Comparison of ENCODE assay signal across 3 worm cellular contexts in the genomic region with DNA sequence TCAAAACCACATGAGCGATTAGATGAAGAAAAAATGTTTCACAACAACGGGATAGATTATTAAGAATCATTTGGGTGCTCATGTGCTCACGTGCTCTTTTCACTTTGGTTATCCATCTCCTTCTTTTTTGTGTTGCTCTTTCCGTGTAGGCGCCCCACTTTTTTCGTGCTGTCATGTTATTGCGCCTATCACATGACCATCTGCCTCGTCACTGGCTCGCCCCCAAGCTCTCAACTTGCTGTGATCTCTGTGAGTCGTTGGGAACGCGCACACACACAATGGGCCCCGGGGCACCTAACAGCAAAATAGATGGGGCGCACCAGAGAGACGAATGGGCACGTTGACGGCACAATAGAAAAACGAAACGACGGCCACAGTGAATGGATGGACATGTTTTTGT.
TF ChIP-seq lines count a peak whose summit lies in the region.

No protein-coding gene starts in this region.

TF ChIP-seq in whole organism, L1 larva, 84 proteins besides CTCF, POLR2A, EP300 and RAD21 (continued from another document):
- TF ChIP-seq ama-1 (optimal IDR thresholded peaks at IDR 0.05; lab: Kevin White, UChicago): peak; percentile 40
- TF ChIP-seq lin-14 (GFP tag; optimal IDR thresholded peaks at IDR 0.05; lab: Kevin White, UChicago): peak; percentile 98
- TF ChIP-seq fkh-4 (tag; optimal IDR thresholded peaks at IDR 0.05; lab: Kevin White, UChicago; ENCODE audit: borderline replicate concordance): peak; percentile 61
- peak; percentile 78 to 79 for TF ChIP-seq lsy-2 (tag; optimal IDR thresholded peaks at IDR 0.05; lab: Kevin White, UChicago)
- peak; percentile 63 for TF ChIP-seq ceh-8 (GFP tag; optimal IDR thresholded peaks at IDR 0.05; lab: Kevin White, UChicago)
- TF ChIP-seq ces-1 (GFP tag; optimal IDR thresholded peaks at IDR 0.05; lab: Kevin White, UChicago): no peak
- TF ChIP-seq dpl-1 (GFP tag; optimal IDR thresholded peaks at IDR 0.05; lab: Kevin White, UChicago): peak; percentile 3 to 42 (median 31)
- TF ChIP-seq snu-23 (GFP tag; optimal IDR thresholded peaks at IDR 0.05; lab: Kevin White, UChicago): peak; percentile 87
- TF ChIP-seq xbp-1 (tag; optimal IDR thresholded peaks at IDR 0.05; lab: Kevin White, UChicago): peak; percentile 72
- TF ChIP-seq sup-37 (GFP tag; optimal IDR thresholded peaks at IDR 0.05; lab: Kevin White, UChicago): peak; percentile 14
- TF ChIP-seq aly-2 (tag; optimal IDR thresholded peaks at IDR 0.05; lab: Kevin White, UChicago): no peak
- no peak for TF ChIP-seq nhr-28 (tag; optimal IDR thresholded peaks at IDR 0.05; lab: Kevin White, UChicago)
- peak; percentile 77 for TF ChIP-seq lin-39 (tag; optimal IDR thresholded peaks at IDR 0.05; lab: Kevin White, UChicago)
- peak; percentile 25 to 49 for TF ChIP-seq lin-35 (GFP tag; optimal IDR thresholded peaks at IDR 0.05; lab: Kevin White, UChicago)
- TF ChIP-seq skn-1 (tag; optimal IDR thresholded peaks at IDR 0.05; lab: Kevin White, UChicago): peak; percentile 6
- TF ChIP-seq lin-15B (tag; optimal IDR thresholded peaks at IDR 0.05; lab: Kevin White, UChicago): no peak
- TF ChIP-seq nhr-77 (tag; optimal IDR thresholded peaks at IDR 0.05; lab: Kevin White, UChicago): no peak
- no peak for TF ChIP-seq ets-5 (GFP tag; IDR thresholded peaks at IDR 0.05; lab: Robert Waterston, UW)
- TF ChIP-seq blmp-1 (tag; optimal IDR thresholded peaks at IDR 0.05; lab: Kevin White, UChicago): no peak
- TF ChIP-seq fkh-10 (GFP tag; optimal IDR thresholded peaks at IDR 0.05; lab: Kevin White, UChicago): peak; percentile 93
- peak; percentile 91 for TF ChIP-seq rnt-1 (tag; optimal IDR thresholded peaks at IDR 0.05; lab: Kevin White, UChicago)
- TF ChIP-seq elt-3 (tag; optimal IDR thresholded peaks at IDR 0.05; lab: Kevin White, UChicago): no peak
- peak; percentile 59 for TF ChIP-seq C16A3.4 (tag; optimal IDR thresholded peaks at IDR 0.05; lab: Kevin White, UChicago)
- no peak for TF ChIP-seq mef-2 (tag; optimal IDR thresholded peaks at IDR 0.05; lab: Kevin White, UChicago)
- TF ChIP-seq C34B4.2 (tag; optimal IDR thresholded peaks at IDR 0.05; lab: Kevin White, UChicago): no peak
- peak; percentile 52; the same call in 1 of the 2 replicates for TF ChIP-seq unc-98 (GFP tag; IDR thresholded peaks at IDR 0.05; lab: Robert Waterston, UW)
- TF ChIP-seq egl-13 (tag; optimal IDR thresholded peaks at IDR 0.05; lab: Kevin White, UChicago): peak; percentile 89
- TF ChIP-seq ceh-82 (tag; optimal IDR thresholded peaks at IDR 0.05; lab: Kevin White, UChicago): peak; percentile 40 to 51 (median 50)
- peak; percentile 61 for TF ChIP-seq jun-1 (tag; optimal IDR thresholded peaks at IDR 0.05; lab: Kevin White, UChicago)
- TF ChIP-seq nhr-19 (GFP tag; conservative IDR thresholded peaks at IDR 0.05; lab: Robert Waterston, UW): peak; percentile 88
- TF ChIP-seq unc-86 (tag; optimal IDR thresholded peaks at IDR 0.05; lab: Kevin White, UChicago): peak; percentile 88
TF ChIP-seq in whole organism, L1 larva: peak in this region for 51.

TF ChIP-seq in whole organism, L4 larva, 104 proteins besides CTCF, POLR2A, EP300 and RAD21 (continued from another document):
- TF ChIP-seq dpl-1 (GFP tag; optimal IDR thresholded peaks at IDR 0.05; lab: Kevin White, UChicago) (peak; percentile 25), tra-1 (GFP tag; IDR thresholded peaks at IDR 0.05; lab: Robert Waterston, UW) (peak; percentile 58; the same call in 1 of the 2 replicates), lin-1 (GFP tag; IDR thresholded peaks at IDR 0.05; lab: Robert Waterston, UW) (no peak), ceh-32 (tag; optimal IDR thresholded peaks at IDR 0.05; lab: Kevin White, UChicago; ENCODE audit: poor library complexity) (no peak), D1046.2 (GFP tag; IDR thresholded peaks at IDR 0.05; lab: Robert Waterston, UW) (no peak), zip-11 (GFP tag; IDR thresholded peaks at IDR 0.05; lab: Robert Waterston, UW) (no peak), snpc-1.2 (GFP tag; IDR thresholded peaks at IDR 0.05; lab: Robert Waterston, UW) (peak; percentile 46; the same call in 1 of the 2 replicates), egl-43 (GFP tag; IDR thresholded peaks at IDR 0.05; lab: Robert Waterston, UW) (peak; percentile 84), attf-4 (tag; optimal IDR thresholded peaks at IDR 0.05; lab: Kevin White, UChicago) (no peak), dmd-8 (GFP tag; IDR thresholded peaks at IDR 0.05; lab: Robert Waterston, UW) (0 out of 2 replicates have a peak, but pooled peaks have one; percentile 11), nhr-6 (tag; optimal IDR thresholded peaks at IDR 0.05; lab: Kevin White, UChicago) (no peak), ama-1 (optimal IDR thresholded peaks at IDR 0.05; lab: Kevin White, UChicago) (peak; percentile 62), zag-1 (tag; optimal IDR thresholded peaks at IDR 0.05; lab: Kevin White, UChicago) (no peak), arid-1 (GFP tag; conservative IDR thresholded peaks at IDR 0.05; lab: Robert Waterston, UW) (no peak; the same call in 1 of the 2 replicates), spr-3 (GFP tag; optimal IDR thresholded peaks at IDR 0.05; lab: Kevin White, UChicago) (no peak), R02D3.7 (tag; optimal IDR thresholded peaks at IDR 0.05; lab: Kevin White, UChicago) (no peak), hlh-30 (tag; optimal IDR thresholded peaks at IDR 0.05; lab: Kevin White, UChicago; ENCODE audit: insufficient read depth) (peak; percentile 98), unc-62 (GFP tag; optimal IDR thresholded peaks at IDR 0.05 in 1 of 2; lab: Kevin White, UChicago) (peak in 1 of 2 experiments; percentile 89), unc-62 (tag; optimal IDR thresholded peaks at IDR 0.05; lab: Kevin White, UChicago) (no peak), mdl-1 (tag; optimal IDR thresholded peaks at IDR 0.05; lab: Kevin White, UChicago) (peak; percentile 76 to 87), Y5F2A.4 (GFP tag; optimal IDR thresholded peaks at IDR 0.05; lab: Kevin White, UChicago) (no peak), ztf-11 (tag; optimal IDR thresholded peaks at IDR 0.05; lab: Kevin White, UChicago) (no peak), nhr-76 (tag; optimal IDR thresholded peaks at IDR 0.05; lab: Kevin White, UChicago) (no peak), ZK337.2 (GFP tag; IDR thresholded peaks at IDR 0.05; lab: Robert Waterston, UW) (0 out of 2 replicates have a peak, but pooled peaks have one; percentile 28), ceh-82 (tag; optimal IDR thresholded peaks at IDR 0.05; lab: Kevin White, UChicago) (no peak), madf-9 (GFP tag; conservative IDR thresholded peaks at IDR 0.05; lab: Robert Waterston, UW) (0 out of 2 replicates have a peak, but pooled peaks have one; percentile 17), daf-19 (GFP tag; conservative IDR thresholded peaks at IDR 0.05; lab: Robert Waterston, UW) (no peak), hif-1 (tag; optimal IDR thresholded peaks at IDR 0.05; lab: Kevin White, UChicago) (peak; percentile 17 to 88), nhr-10 (tag; optimal IDR thresholded peaks at IDR 0.05; lab: Kevin White, UChicago) (no peak), lim-7 (GFP tag; IDR thresholded peaks at IDR 0.05; lab: Robert Waterston, UW) (no peak), sdz-12 (GFP tag; optimal IDR thresholded peaks at IDR 0.05; lab: Kevin White, UChicago) (no peak), nhr-11 (tag; optimal IDR thresholded peaks at IDR 0.05; lab: Kevin White, UChicago) (peak; percentile 93), pha-4 (GFP tag; IDR thresholded peaks at IDR 0.05; lab: Robert Waterston, UW) (peak; percentile 33; the same call in 1 of the 2 replicates), pha-4 (tag; optimal IDR thresholded peaks at IDR 0.05; lab: Kevin White, UChicago) (no peak), madf-5 (GFP tag; IDR thresholded peaks at IDR 0.05; lab: Robert Waterston, UW) (no peak), mep-1 (tag; optimal IDR thresholded peaks at IDR 0.05; lab: Kevin White, UChicago) (peak; percentile 88), mxl-3 (GFP tag; optimal IDR thresholded peaks at IDR 0.05; lab: Kevin White, UChicago) (peak; percentile 21), ces-1 (GFP tag; optimal IDR thresholded peaks at IDR 0.05; lab: Kevin White, UChicago) (peak; percentile 3), fkh-10 (GFP tag; optimal IDR thresholded peaks at IDR 0.05; lab: Kevin White, UChicago) (peak; percentile 84), Y75B8A.6 (GFP tag; IDR thresholded peaks at IDR 0.05; lab: Robert Waterston, UW) (no peak), cey-2 (tag; optimal IDR thresholded peaks at IDR 0.05; lab: Kevin White, UChicago; ENCODE audit: borderline replicate concordance, insufficient read depth) (no peak), set-16 (GFP tag; IDR thresholded peaks at IDR 0.05; lab: Robert Waterston, UW) (peak; percentile 62)

TF ChIP-seq in whole organism, young adult, 124 proteins besides CTCF, POLR2A, EP300 and RAD21 (continued from another document):
- no peak for TF ChIP-seq F37B4.10 (GFP tag; IDR thresholded peaks at IDR 0.05; lab: Robert Waterston, UW)
- peak; percentile 12 for TF ChIP-seq tlf-1 (GFP tag; optimal IDR thresholded peaks at IDR 0.05; lab: Kevin White, UChicago)
- no peak for TF ChIP-seq Y53G8AR.9 (GFP tag; conservative IDR thresholded peaks at IDR 0.05; lab: Robert Waterston, UW)
- peak; percentile 80 for TF ChIP-seq K11D2.4 (GFP tag; IDR thresholded peaks at IDR 0.05; lab: Robert Waterston, UW)
- TF ChIP-seq ztf-22 (GFP tag; optimal IDR thresholded peaks at IDR 0.05; lab: Kevin White, UChicago): no peak
- peak; percentile 16; the same call in 1 of the 2 replicates for TF ChIP-seq lir-1 (GFP tag; conservative IDR thresholded peaks at IDR 0.05; lab: Robert Waterston, UW)
- TF ChIP-seq sptf-2 (GFP tag; optimal IDR thresholded peaks at IDR 0.05; lab: Kevin White, UChicago): no peak
- TF ChIP-seq ceh-79 (tag; optimal IDR thresholded peaks at IDR 0.05; lab: Kevin White, UChicago): no peak
- TF ChIP-seq nfya-2 (GFP tag; IDR thresholded peaks at IDR 0.05; lab: Robert Waterston, UW): no peak
- TF ChIP-seq Y53F4B.3 (GFP tag; IDR thresholded peaks at IDR 0.05; lab: Robert Waterston, UW): no peak
- no peak for TF ChIP-seq F49E8.2 (tag; optimal IDR thresholded peaks at IDR 0.05; lab: Kevin White, UChicago; ENCODE audit: insufficient read depth)
- TF ChIP-seq ama-1 (optimal IDR thresholded peaks at IDR 0.05; lab: Kevin White, UChicago): no peak
- no peak for TF ChIP-seq ama-1 (GFP tag; optimal IDR thresholded peaks at IDR 0.05; lab: Kevin White, UChicago)
- peak; percentile 54; the same call in 1 of the 2 replicates for TF ChIP-seq pbrm-1 (GFP tag; IDR thresholded peaks at IDR 0.05; lab: Robert Waterston, UW)
- TF ChIP-seq unc-130 (GFP tag; optimal IDR thresholded peaks at IDR 0.05; lab: Kevin White, UChicago): no peak
- TF ChIP-seq T26A5.8 (tag; optimal IDR thresholded peaks at IDR 0.05; lab: Kevin White, UChicago): no peak
- no peak for TF ChIP-seq hlh-12 (tag; optimal IDR thresholded peaks at IDR 0.05; lab: Kevin White, UChicago)
- peak; percentile 40 for TF ChIP-seq ets-4 (GFP tag; optimal IDR thresholded peaks at IDR 0.05; lab: Kevin White, UChicago)
- no peak for TF ChIP-seq lsy-27 (tag; optimal IDR thresholded peaks at IDR 0.05; lab: Kevin White, UChicago; ENCODE audit: borderline replicate concordance, insufficient read depth)
- peak; percentile 43 for TF ChIP-seq atf-7 (tag; optimal IDR thresholded peaks at IDR 0.05; lab: Kevin White, UChicago)
- TF ChIP-seq F55B11.4 (tag; optimal IDR thresholded peaks at IDR 0.05; lab: Kevin White, UChicago; ENCODE audit: borderline replicate concordance, insufficient read depth): no peak
- TF ChIP-seq B0261.1 (tag; optimal IDR thresholded peaks at IDR 0.05; lab: Kevin White, UChicago): no peak
- TF ChIP-seq chd-7 (tag; optimal IDR thresholded peaks at IDR 0.05; lab: Kevin White, UChicago): peak; percentile 82
TF ChIP-seq in whole organism, young adult: peak in this region for 42.
